Fruit fly (Drosophila melanogaster): ENCODE results near the gene Idgf3.

DNA sequence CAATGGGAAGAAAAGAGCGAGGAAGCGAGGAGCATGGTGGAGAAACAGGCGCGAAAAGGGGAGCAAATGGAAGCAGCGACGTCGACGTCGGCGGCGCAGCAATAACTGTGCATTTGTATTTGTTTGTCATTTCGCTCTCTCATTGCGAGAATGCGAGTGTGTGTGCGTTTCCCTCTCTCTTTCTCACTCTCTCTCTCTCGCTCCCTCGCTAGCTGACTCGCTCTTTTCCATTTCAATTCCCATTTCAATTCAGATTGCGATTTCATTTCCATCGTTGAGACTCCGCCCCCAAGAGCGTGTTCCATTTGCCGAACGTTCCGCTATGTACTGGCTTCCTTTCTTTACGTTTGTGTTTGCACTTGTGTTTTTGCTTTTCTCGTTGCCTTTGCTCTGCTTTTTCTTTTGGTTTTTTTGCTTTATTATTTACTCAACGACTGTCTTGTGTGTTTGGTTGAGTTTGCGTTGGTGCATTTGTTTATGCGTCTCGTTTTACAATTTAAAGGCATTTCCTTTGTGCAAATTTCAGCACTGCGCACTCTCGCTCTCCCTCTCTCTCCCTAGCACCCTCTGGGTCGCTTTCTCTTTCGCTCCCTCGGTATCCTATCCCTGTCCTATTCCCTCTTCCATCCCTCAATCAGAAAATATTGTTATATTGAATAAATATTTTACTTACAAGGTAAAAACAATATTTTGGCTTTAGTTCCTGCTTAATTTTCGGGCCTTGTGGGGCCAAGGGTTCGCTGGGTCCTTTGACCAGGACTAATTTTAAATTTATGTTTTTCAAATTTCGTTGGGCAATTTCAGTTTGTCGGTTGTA lies 27.8 kb upstream of the Idgf3 start:
- TF ChIP-seq tj (GFP tag; optimal IDR thresholded peaks at IDR 0.05) (no peak), CG12768 (GFP tag; optimal IDR thresholded peaks at IDR 0.05) (no peak), Clk (GFP tag; optimal IDR thresholded peaks at IDR 0.05) (no peak), CG14711 (tag; optimal IDR thresholded peaks at IDR 0.05) (no peak)
